Worm (Caenorhabditis elegans): Measurements from ENCODE around the gene coq-8.

Gene coq-8

DNA sequence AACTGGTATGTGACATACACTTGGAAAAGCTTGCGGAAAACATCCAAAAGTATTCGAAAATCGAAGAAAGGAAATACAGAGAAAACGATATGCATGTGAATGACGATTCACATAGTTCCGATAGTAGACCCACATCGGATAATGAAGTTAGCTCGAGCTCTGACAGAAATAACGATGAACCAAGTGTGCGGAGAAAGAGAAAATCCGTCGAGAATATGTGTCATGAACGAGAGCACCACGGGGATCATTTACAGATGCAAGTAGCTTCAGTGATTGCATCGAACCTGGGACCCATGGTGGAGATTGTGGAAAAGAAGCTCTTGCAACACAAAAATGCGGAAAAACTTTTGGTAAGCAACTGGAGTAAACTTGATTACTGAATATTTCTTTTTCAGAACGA, 6.2 kb upstream of the coq-8 start:
- no peak for TF ChIP-seq nhr-12 (tag; optimal IDR thresholded peaks at IDR 0.05)
- TF ChIP-seq fkh-2 (tag; optimal IDR thresholded peaks at IDR 0.05): no peak
- TF ChIP-seq ceh-16 (tag; optimal IDR thresholded peaks at IDR 0.05): no peak
- no peak for TF ChIP-seq nhr-43 (tag; optimal IDR thresholded peaks at IDR 0.05; ENCODE audit: poor library complexity, severe bottlenecking)
- TF ChIP-seq aly-2 (tag; optimal IDR thresholded peaks at IDR 0.05): no peak
- no peak for TF ChIP-seq lin-39 (tag; optimal IDR thresholded peaks at IDR 0.05)
- TF ChIP-seq egl-27 (tag; optimal IDR thresholded peaks at IDR 0.05): no peak
- TF ChIP-seq pha-4 (tag; optimal IDR thresholded peaks at IDR 0.05): no peak
- TF ChIP-seq elt-2 (tag; optimal IDR thresholded peaks at IDR 0.05): no peak
- TF ChIP-seq unc-39 (tag; optimal IDR thresholded peaks at IDR 0.05): no peak
- no peak for TF ChIP-seq ztf-4 (tag; optimal IDR thresholded peaks at IDR 0.05)
- no peak for TF ChIP-seq skn-1 (tag; optimal IDR thresholded peaks at IDR 0.05)
- no peak for TF ChIP-seq hmg-11 (tag; optimal IDR thresholded peaks at IDR 0.05)
- no peak for TF ChIP-seq nhr-11 (tag; optimal IDR thresholded peaks at IDR 0.05)
- TF ChIP-seq fos-1 (tag; optimal IDR thresholded peaks at IDR 0.05): no peak
- TF ChIP-seq elt-3 (tag; optimal IDR thresholded peaks at IDR 0.05): no peak
- no peak for TF ChIP-seq ceh-82 (tag; optimal IDR thresholded peaks at IDR 0.05)

DNA sequence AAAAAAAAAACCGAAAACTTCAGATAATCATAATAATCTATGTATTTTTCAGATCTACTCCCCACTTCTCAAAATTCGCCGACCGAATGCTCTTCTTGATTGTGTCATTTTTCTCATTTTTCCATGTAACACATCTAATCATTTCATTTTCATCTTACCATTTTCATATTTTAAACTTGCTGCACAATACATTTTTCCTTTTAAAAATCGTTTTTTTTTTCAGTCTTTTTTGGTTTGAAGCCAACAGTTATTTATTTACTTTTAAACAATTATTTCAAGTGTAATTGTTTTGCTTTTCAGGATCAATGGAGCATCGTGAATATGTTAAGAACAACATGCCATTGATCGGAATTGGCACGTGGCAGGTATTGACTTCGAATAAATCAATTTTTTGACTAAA, 4.2 kb upstream of the coq-8 start, which contains the start of gene C35D10.6:
Gene C35D10.6, plus strand, starts transcription at position 301 of the 400 bp plus-strand sequence.
- TF ChIP-seq ceh-9 (tag; optimal IDR thresholded peaks at IDR 0.05): no peak
- no peak for TF ChIP-seq jun-1 (tag; optimal IDR thresholded peaks at IDR 0.05)
- TF ChIP-seq fkh-2 (tag; optimal IDR thresholded peaks at IDR 0.05): no peak
- TF ChIP-seq snpc-4 (tag; optimal IDR thresholded peaks at IDR 0.05): no peak
- TF ChIP-seq ztf-11 (tag; optimal IDR thresholded peaks at IDR 0.05): no peak
- no peak for TF ChIP-seq nhr-12 (tag; optimal IDR thresholded peaks at IDR 0.05)
- no peak for TF ChIP-seq egl-5 (tag; optimal IDR thresholded peaks at IDR 0.05)
- TF ChIP-seq mml-1 (tag; optimal IDR thresholded peaks at IDR 0.05): no peak
- TF ChIP-seq pha-4 (tag; optimal IDR thresholded peaks at IDR 0.05): no peak
- TF ChIP-seq nhr-237 (tag; optimal IDR thresholded peaks at IDR 0.05): no peak
- no peak for TF ChIP-seq aly-2 (tag; optimal IDR thresholded peaks at IDR 0.05)
- TF ChIP-seq nhr-23 (tag; optimal IDR thresholded peaks at IDR 0.05): no peak
- TF ChIP-seq ceh-82 (tag; optimal IDR thresholded peaks at IDR 0.05): no peak
- TF ChIP-seq egl-27 (tag; optimal IDR thresholded peaks at IDR 0.05): no peak
- TF ChIP-seq pqm-1 (tag; optimal IDR thresholded peaks at IDR 0.05): no peak
- TF ChIP-seq sea-2 (GFP tag; optimal IDR thresholded peaks at IDR 0.05): no peak
- no peak for TF ChIP-seq lsy-12 (tag; optimal IDR thresholded peaks at IDR 0.05)
- no peak for TF ChIP-seq fos-1 (tag; optimal IDR thresholded peaks at IDR 0.05)
- no peak for TF ChIP-seq elt-2 (tag; optimal IDR thresholded peaks at IDR 0.05)

DNA sequence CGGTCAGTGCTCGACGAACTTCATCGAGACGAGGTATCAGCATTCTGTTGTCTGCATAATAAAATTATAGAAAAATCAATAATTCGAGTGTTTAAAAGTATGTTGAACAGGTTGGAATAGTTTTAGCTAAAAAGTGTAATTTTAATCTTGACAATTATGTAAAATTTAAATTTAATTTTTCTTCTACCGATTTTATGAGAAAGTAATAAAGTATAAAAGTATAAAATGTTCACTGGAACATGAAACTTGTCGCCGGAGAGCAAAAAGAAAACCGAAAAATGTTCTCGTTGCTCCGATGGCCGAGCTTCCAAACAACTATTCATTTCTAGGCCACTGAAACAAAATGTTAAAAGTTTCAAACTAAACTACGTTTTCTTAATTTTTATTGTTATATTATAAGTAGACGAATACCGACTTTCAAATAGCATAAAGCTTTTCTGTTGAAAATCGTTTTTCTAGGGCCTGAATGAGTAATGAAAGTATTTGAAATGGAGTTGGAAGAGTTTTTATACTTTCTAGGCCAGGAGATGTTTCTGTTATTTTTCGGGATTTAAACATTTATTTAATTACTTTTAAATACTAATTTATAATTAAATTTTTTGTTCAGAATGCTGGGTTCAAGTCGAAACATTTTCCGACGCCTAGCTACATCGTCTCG, 1.4 kb upstream of the coq-8 start, which contains the start of the genes C35D10.10 and C35D10.5:
Gene C35D10.10, minus strand, starts transcription at position 51 of the 658 bp plus-strand sequence.
Gene C35D10.5, plus strand, starts transcription at position 608 of the 658 bp plus-strand sequence.
- TF ChIP-seq lin-15B (tag; optimal IDR thresholded peaks at IDR 0.05) (peak; percentile 1), nhr-43 (tag; optimal IDR thresholded peaks at IDR 0.05; ENCODE audit: poor library complexity, severe bottlenecking) (no peak), ceh-16 (tag; optimal IDR thresholded peaks at IDR 0.05) (no peak), nfya-1 (tag; optimal IDR thresholded peaks at IDR 0.05; ENCODE audit: insufficient read depth) (no peak)

DNA sequence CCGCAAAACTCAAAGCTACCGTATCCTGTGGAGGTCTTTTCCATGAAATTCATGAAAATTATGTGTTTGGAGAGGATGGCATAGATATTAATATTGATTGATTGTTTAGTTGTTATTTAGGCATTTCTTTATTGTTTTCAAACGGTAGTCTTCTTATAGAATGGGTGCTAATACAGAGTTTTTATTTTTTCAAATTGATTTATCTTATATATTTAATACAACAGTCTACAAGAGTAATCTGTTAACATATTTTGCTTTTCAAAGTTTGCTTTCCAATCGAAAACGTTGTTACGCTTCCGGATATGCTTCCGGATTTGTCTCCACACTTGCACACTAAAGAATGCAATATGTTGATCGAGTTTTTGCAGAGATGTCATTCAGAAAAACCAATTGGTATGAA, 3.5 kb downstream of the coq-8 start, which contains the start of gene C35D10.17:
Gene C35D10.17, plus strand, starts transcription at position 301 of the 400 bp plus-strand sequence.
- TF ChIP-seq nhr-76 (tag; optimal IDR thresholded peaks at IDR 0.05) (no peak), tbx-2 (tag; optimal IDR thresholded peaks at IDR 0.05) (no peak), egl-27 (tag; optimal IDR thresholded peaks at IDR 0.05) (no peak), unc-39 (tag; optimal IDR thresholded peaks at IDR 0.05) (no peak), unc-62 (GFP tag; optimal IDR thresholded peaks at IDR 0.05) (no peak), snpc-4 (tag; optimal IDR thresholded peaks at IDR 0.05) (no peak), fkh-10 (GFP tag; optimal IDR thresholded peaks at IDR 0.05) (no peak), ama-1 (optimal IDR thresholded peaks at IDR 0.05) (no peak), nhr-43 (tag; optimal IDR thresholded peaks at IDR 0.05; ENCODE audit: poor library complexity, severe bottlenecking) (no peak), elt-2 (tag; optimal IDR thresholded peaks at IDR 0.05) (no peak), lsy-12 (tag; optimal IDR thresholded peaks at IDR 0.05) (no peak), nhr-28 (tag; optimal IDR thresholded peaks at IDR 0.05) (no peak), pha-4 (tag; optimal IDR thresholded peaks at IDR 0.05) (no peak), elt-1 (tag; optimal IDR thresholded peaks at IDR 0.05) (no peak), hmg-11 (tag; optimal IDR thresholded peaks at IDR 0.05) (no peak)
